Fruit fly (Drosophila melanogaster) whole organism, embryonic: ENCODE data around the gene wls.

Experiments
- Abd-B ChIP-seq: fragments of 200-800 bp; sonication (Bioruptor generic); optimal IDR thresholded peaks from 2 replicates; lab custom pipeline; 2018; ENCODE audit warnings: missing biosample characterization, mild to moderate bottlenecking, missing genetic modification characterization, moderate library complexity
- Adf1 ChIP-seq: fragments of 200-800 bp; sonication (Bioruptor generic); IDR thresholded peaks from 2 replicates; pipeline ENCODE4 v1.3.6; 2022; ENCODE audit warnings: missing biosample characterization, missing genetic modification characterization
- Aef1 ChIP-seq: fragments of 200-800 bp; sonication (Bioruptor generic); IDR thresholded peaks from 3 replicates; pipeline ENCODE4 v1.3.6; 2022; ENCODE audit warnings: missing biosample characterization, missing genetic modification characterization
- Atf-2 ChIP-seq: fragments of 200-800 bp; sonication (Bioruptor generic); optimal IDR thresholded peaks from 2 replicates; lab custom pipeline; 2016; ENCODE audit warnings: missing biosample characterization, missing genetic modification characterization
- Blimp-1 ChIP-seq: fragments of 200-800 bp; sonication (Bioruptor generic); optimal IDR thresholded peaks from 3 replicates; lab custom pipeline; 2018; ENCODE audit warnings: missing biosample characterization, missing genetic modification characterization, mild to moderate bottlenecking, moderate library complexity, missing genetic modification reagents
- CG10366 ChIP-seq: fragments of 200-800 bp; sonication (Bioruptor generic); IDR thresholded peaks from 2 replicates; pipeline ENCODE4 v1.3.6; 2022; ENCODE audit warnings: missing biosample characterization, missing genetic modification characterization
- CG11504 ChIP-seq: fragments of 200-800 bp; sonication (Bioruptor generic); optimal IDR thresholded peaks from 3 replicates; lab custom pipeline; 2019; ENCODE audit warnings: missing biosample characterization, mild to moderate bottlenecking, missing genetic modification characterization, moderate library complexity
- CG11723 ChIP-seq: fragments of 200-800 bp; sonication (Bioruptor generic); optimal IDR thresholded peaks from 2 replicates; lab custom pipeline; 2017; ENCODE audit warnings: missing biosample characterization, mild to moderate bottlenecking, missing genetic modification characterization
- CG13287 ChIP-seq: fragments of 200-800 bp; sonication (Bioruptor generic); IDR thresholded peaks from 2 replicates; pipeline ENCODE4 v1.3.6; 2022; ENCODE audit warnings: missing biosample characterization, missing genetic modification characterization; ENCODE audit not compliant: partially characterized antibody
- CG14050 ChIP-seq: fragments of 200-800 bp; sonication (Bioruptor generic); IDR thresholded peaks from 3 replicates; pipeline ENCODE4 v1.3.6; 2022; ENCODE audit warnings: missing biosample characterization, missing genetic modification characterization
- CG15011 ChIP-seq: fragments of 200-800 bp; sonication (Bioruptor generic); optimal IDR thresholded peaks from 3 replicates; lab custom pipeline; 2018; ENCODE audit warnings: missing biosample characterization, mild to moderate bottlenecking, missing genetic modification characterization
- CG1603 ChIP-seq: fragments of 200-800 bp; sonication (Bioruptor generic); optimal IDR thresholded peaks from 2 replicates; lab custom pipeline; 2019; ENCODE audit warnings: missing biosample characterization, mild to moderate bottlenecking, missing genetic modification characterization, moderate library complexity
- CG18476 ChIP-seq: fragments of 200-800 bp; sonication (Bioruptor generic); optimal IDR thresholded peaks from 2 replicates; lab custom pipeline; 2016; ENCODE audit warnings: missing biosample characterization, mild to moderate bottlenecking, missing genetic modification characterization
- CG2202 ChIP-seq: fragments of 200-800 bp; sonication (Bioruptor generic); optimal IDR thresholded peaks from 2 replicates; lab custom pipeline; 2018; ENCODE audit warnings: missing biosample characterization, mild to moderate bottlenecking, missing genetic modification characterization
- CG2875 ChIP-seq: fragments of 200-800 bp; sonication (Bioruptor generic); optimal IDR thresholded peaks from 2 replicates; lab custom pipeline; 2017; ENCODE audit warnings: missing biosample characterization, mild to moderate bottlenecking, missing genetic modification characterization, missing genetic modification reagents
- CG30403 ChIP-seq: fragments of 200-800 bp; sonication (Bioruptor generic); optimal IDR thresholded peaks from 3 replicates; lab custom pipeline; 2016; ENCODE audit warnings: missing biosample characterization, missing genetic modification characterization
- CG4424 ChIP-seq: fragments of 200-800 bp; sonication (Bioruptor generic); optimal IDR thresholded peaks from 3 replicates; lab custom pipeline; 2016; ENCODE audit warnings: missing biosample characterization, missing genetic modification characterization
- CG6254 ChIP-seq: fragments of 200-800 bp; sonication (Bioruptor generic); optimal IDR thresholded peaks from 3 replicates; lab custom pipeline; 2017; ENCODE audit warnings: mild to moderate bottlenecking, missing biosample characterization, missing genetic modification reagents, missing genetic modification characterization
- CG6654 ChIP-seq: fragments of 200-800 bp; sonication (Bioruptor generic); optimal IDR thresholded peaks from 2 replicates; lab custom pipeline; 2017; ENCODE audit warnings: missing biosample characterization, mild to moderate bottlenecking, missing genetic modification characterization
- CG9876 ChIP-seq: fragments of 200-800 bp; sonication (Bioruptor generic); optimal IDR thresholded peaks from 2 replicates; lab custom pipeline; 2016; ENCODE audit warnings: missing biosample characterization, missing genetic modification characterization
- CHES-1-like ChIP-seq: fragments of 200-800 bp; sonication (Bioruptor generic); optimal IDR thresholded peaks from 2 replicates; lab custom pipeline; 2016; ENCODE audit warnings: missing biosample characterization, missing genetic modification characterization
- CTCF ChIP-seq: fragments of 200-800 bp; sonication (Bioruptor generic); optimal IDR thresholded peaks from 2 replicates; lab custom pipeline; 2017; ENCODE audit warnings: missing biosample characterization, mild to moderate bottlenecking, missing genetic modification characterization, moderate library complexity
- Fer3 ChIP-seq: fragments of 200-800 bp; sonication (Bioruptor generic); optimal IDR thresholded peaks from 2 replicates; lab custom pipeline; 2018; ENCODE audit warnings: missing biosample characterization, mild to moderate bottlenecking, missing genetic modification characterization, moderate library complexity
- Hand ChIP-seq: fragments of 200-800 bp; sonication (Bioruptor generic); optimal IDR thresholded peaks from 2 replicates; lab custom pipeline; 2017; ENCODE audit warnings: mild to moderate bottlenecking, missing biosample characterization, missing genetic modification reagents, missing genetic modification characterization
- Hmr ChIP-seq: fragments of 200-800 bp; sonication (Bioruptor generic); optimal IDR thresholded peaks from 3 replicates; lab custom pipeline; 2017; ENCODE audit warnings: mild to moderate bottlenecking, missing biosample characterization, missing genetic modification reagents, missing genetic modification characterization
- MBD-R2 ChIP-seq: fragments of 200-800 bp; sonication (Bioruptor generic); IDR thresholded peaks from 2 replicates; pipeline ENCODE4 v1.3.6; 2022; ENCODE audit warnings: missing biosample characterization, missing genetic modification characterization
- Mes4 ChIP-seq: fragments of 200-800 bp; sonication (Bioruptor generic); optimal IDR thresholded peaks from 2 replicates; lab custom pipeline; 2016; ENCODE audit warnings: missing biosample characterization, missing genetic modification characterization
- Nf-YA ChIP-seq: fragments of 200-800 bp; sonication (Bioruptor generic); IDR thresholded peaks from 2 replicates; pipeline ENCODE4 v1.3.6; 2022; ENCODE audit warnings: missing biosample characterization, missing genetic modification characterization
- Poxn ChIP-seq: fragments of 200-800 bp; sonication (Bioruptor generic); IDR thresholded peaks from 2 replicates; pipeline ENCODE4 v1.3.6; 2022; ENCODE audit warnings: missing biosample characterization, missing genetic modification characterization
- Xbp1 ChIP-seq: fragments of 200-800 bp; sonication (Bioruptor generic); optimal IDR thresholded peaks from 3 replicates; lab custom pipeline; 2016; ENCODE audit warnings: missing biosample characterization, mild to moderate bottlenecking, missing genetic modification characterization
- ato ChIP-seq: fragments of 200-800 bp; sonication (Bioruptor generic); IDR thresholded peaks from 2 replicates; pipeline ENCODE4 v1.3.6; 2022; ENCODE audit warnings: missing biosample characterization, missing genetic modification characterization; ENCODE audit not compliant: partially characterized antibody
- bcd ChIP-seq: fragments of 200-800 bp; sonication (Bioruptor generic); optimal IDR thresholded peaks from 2 replicates; lab custom pipeline; 2017; ENCODE audit warnings: missing biosample characterization, mild to moderate bottlenecking, missing genetic modification characterization
- bigmax ChIP-seq: fragments of 200-800 bp; sonication (Bioruptor generic); optimal IDR thresholded peaks from 2 replicates; lab custom pipeline; 2018; ENCODE audit warnings: missing biosample characterization, mild to moderate bottlenecking, missing genetic modification characterization
- chn ChIP-seq: fragments of 200-800 bp; sonication (Bioruptor generic); optimal IDR thresholded peaks from 2 replicates; lab custom pipeline; 2016; ENCODE audit warnings: missing biosample characterization, missing genetic modification characterization
- da ChIP-seq: fragments of 200-800 bp; sonication (Bioruptor generic); optimal IDR thresholded peaks from 2 replicates; lab custom pipeline; 2016; ENCODE audit warnings: missing biosample characterization, missing genetic modification characterization
- fd96Cb ChIP-seq: fragments of 200-800 bp; sonication (Bioruptor generic); optimal IDR thresholded peaks from 2 replicates; lab custom pipeline; 2018; ENCODE audit warnings: missing biosample characterization, mild to moderate bottlenecking, missing genetic modification characterization, moderate library complexity
- insv ChIP-seq, 2 experiments: fragments of 200-800 bp; sonication (Bioruptor generic); optimal IDR thresholded peaks; 3 replicates each; lab custom pipeline; 2016 to 2018; ENCODE audit warnings: missing biosample characterization in 2 of 2, missing genetic modification characterization in 2 of 2
- jumu ChIP-seq: fragments of 200-800 bp; sonication (Bioruptor generic); optimal IDR thresholded peaks from 3 replicates; lab custom pipeline; 2016; ENCODE audit warnings: missing biosample characterization, missing genetic modification characterization
- knrl ChIP-seq: fragments of 200-800 bp; sonication (Bioruptor generic); IDR thresholded peaks from 3 replicates; pipeline ENCODE4 v1.3.6; 2022; ENCODE audit warnings: missing biosample characterization, missing genetic modification characterization; ENCODE audit not compliant: partially characterized antibody
- lola ChIP-seq, 3 experiments: fragments of >200 bp in 2 of 3; fragments of 200-800 bp in 1 of 3; sonication (Bioruptor generic) in 1 of 3; optimal IDR thresholded peaks; 2 replicates each; lab custom pipeline; 2017 to 2019; ENCODE audit warnings: missing biosample characterization in 3 of 3, missing genetic modification characterization in 3 of 3, mild to moderate bottlenecking in 1 of 3, moderate library complexity in 1 of 3
- nmo ChIP-seq: fragments of 200-800 bp; sonication (Bioruptor generic); optimal IDR thresholded peaks from 2 replicates; lab custom pipeline; 2018; ENCODE audit warnings: missing biosample characterization, mild to moderate bottlenecking, missing genetic modification characterization, moderate library complexity
- peb ChIP-seq: fragments of 200-800 bp; sonication (Bioruptor generic); IDR thresholded peaks from 2 replicates; pipeline ENCODE4 v1.3.6; 2022; ENCODE audit warnings: missing biosample characterization, missing genetic modification characterization
- phol ChIP-seq: fragments of 200-800 bp; sonication (Bioruptor generic); optimal IDR thresholded peaks from 3 replicates; lab custom pipeline; 2018; ENCODE audit warnings: missing biosample characterization, mild to moderate bottlenecking, missing genetic modification characterization, moderate library complexity
- pzg ChIP-seq: fragments of 200-800 bp; sonication (Bioruptor generic); optimal IDR thresholded peaks from 3 replicates; lab custom pipeline; 2018; ENCODE audit warnings: missing biosample characterization, mild to moderate bottlenecking, missing genetic modification characterization, moderate library complexity
- ranshi ChIP-seq: fragments of 200-800 bp; sonication (Bioruptor generic); IDR thresholded peaks from 2 replicates; pipeline ENCODE4 v1.3.6; 2022; ENCODE audit warnings: missing biosample characterization, missing genetic modification characterization
- schlank ChIP-seq: fragments of 200-800 bp; sonication (Bioruptor generic); optimal IDR thresholded peaks from 2 replicates; lab custom pipeline; 2018; ENCODE audit warnings: missing biosample characterization, mild to moderate bottlenecking, missing genetic modification characterization
- sqz ChIP-seq: fragments of 200-800 bp; sonication (Bioruptor generic); optimal IDR thresholded peaks from 3 replicates; lab custom pipeline; 2018; ENCODE audit warnings: missing biosample characterization, mild to moderate bottlenecking, missing genetic modification characterization
- stwl ChIP-seq: fragments of 200-800 bp; sonication (Bioruptor generic); optimal IDR thresholded peaks from 3 replicates; lab custom pipeline; 2018; ENCODE audit warnings: missing biosample characterization, mild to moderate bottlenecking, missing genetic modification characterization, moderate library complexity
- ttk ChIP-seq: fragments of 200-800 bp; sonication (Bioruptor generic); IDR thresholded peaks from 2 replicates; pipeline ENCODE4 v2.1.2; 2022; ENCODE audit warnings: missing biosample characterization, missing genetic modification characterization
- z ChIP-seq: fragments of 200-800 bp; sonication (Bioruptor generic); IDR thresholded peaks from 3 replicates; pipeline ENCODE4 v1.3.6; 2022; ENCODE audit warnings: missing biosample characterization, missing genetic modification characterization

The wls gene

DNA sequence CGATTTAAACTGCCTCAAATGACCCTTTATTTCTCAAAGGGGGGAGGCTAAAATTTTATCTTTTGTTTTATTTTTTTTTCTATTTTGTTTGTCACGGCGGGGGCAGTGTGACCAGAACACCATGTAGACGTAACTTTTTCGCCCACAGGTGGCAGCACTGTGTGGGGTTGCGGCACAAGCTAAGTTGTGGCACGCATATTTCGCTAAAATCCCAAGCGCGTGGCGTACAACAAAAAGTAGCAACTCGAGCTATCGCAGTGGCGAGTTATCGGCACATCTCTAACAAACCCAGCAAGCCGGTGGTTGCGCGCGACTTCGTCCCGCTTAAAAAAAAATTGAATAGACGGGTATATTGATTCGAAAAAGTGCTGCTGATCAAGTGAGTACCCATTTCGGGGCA is 46.3 kb downstream of the wls start, which contains the start of the genes Ufd1 and NaPi-III (continued):
- TF ChIP-seq Abd-B (GFP tag; lab: Kevin White, UChicago) (peak; percentile 42), Atf-2 (no peak), Poxn (GFP tag; lab: Robert Waterston, UW) (no peak), CG6254 (GFP tag; lab: Kevin White, UChicago) (no peak), Nf-YA (GFP tag; lab: Robert Waterston, UW) (no peak), insv (GFP tag; optimal IDR thresholded peaks at IDR 0.05; lab: Kevin White, UChicago) (peak in 1 of 2 experiments; percentile 72), stwl (tag; lab: Kevin White, UChicago) (peak; percentile 83), CG9876 (GFP tag; lab: Kevin White, UChicago) (peak; percentile 47), CG4424 (GFP tag; lab: Kevin White, UChicago) (no peak), da (GFP tag; lab: Kevin White, UChicago) (peak; percentile 39), CTCF (GFP tag; lab: Kevin White, UChicago) (peak; percentile 92), z (no peak), fd96Cb (no peak), phol (peak; percentile 59), CG14050 (GFP tag; lab: Robert Waterston, UW) (no peak), jumu (GFP tag; lab: Kevin White, UChicago) (peak; percentile 79), Fer3 (tag; lab: Kevin White, UChicago) (no peak), sqz (GFP tag; lab: Kevin White, UChicago) (peak; percentile 88), peb (GFP tag; lab: Robert Waterston, UW) (no peak), CG6654 (no peak), chn (GFP tag; lab: Kevin White, UChicago) (peak; percentile 40), Adf1 (GFP tag; lab: Robert Waterston, UW) (0 out of 2 replicates have a peak, but pooled peaks have one; percentile 11), ttk (no peak)
- TF ChIP-seq, all 482 proteins: peak for 212

DNA sequence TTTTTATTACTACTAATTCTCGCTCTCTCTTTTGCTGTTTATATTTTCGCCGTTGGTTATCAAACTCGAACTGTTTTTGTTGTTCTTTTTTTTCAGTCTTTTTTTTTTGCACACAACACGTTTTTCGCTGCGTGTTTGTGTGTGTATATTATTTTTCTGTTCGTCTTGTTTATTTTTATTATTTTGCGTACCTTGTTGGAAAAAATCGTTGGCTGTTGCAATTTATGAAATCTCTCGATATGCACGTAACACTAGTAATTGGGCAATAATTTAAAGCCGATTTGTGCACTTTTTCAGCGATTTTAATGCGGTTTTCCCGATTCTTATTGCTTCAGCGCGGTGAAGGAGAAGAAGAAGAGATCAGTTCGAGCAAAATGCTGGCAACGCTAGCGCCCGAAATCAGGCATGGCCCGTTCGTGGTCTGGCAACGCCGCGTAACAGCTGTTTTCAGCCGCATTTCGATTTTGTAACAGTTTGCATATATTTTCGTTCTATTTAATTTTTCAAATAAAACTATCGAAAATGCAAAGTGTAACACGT is 48.9 kb downstream of the wls start, which contains the start of the genes FoxK and mRpL2:
Gene FoxK, minus strand, starts transcription at position 365 of the 540 bp plus-strand sequence.
Gene mRpL2, plus strand, starts transcription at position 429 of the 540 bp plus-strand sequence.
- no peak for TF ChIP-seq CG11723 (GFP tag; lab: Kevin White, UChicago)
- no peak for TF ChIP-seq CG15011 (GFP tag; lab: Kevin White, UChicago)
- TF ChIP-seq bigmax (GFP tag; lab: Kevin White, UChicago): no peak
- TF ChIP-seq CG13287 (GFP tag; lab: Robert Waterston, UW): peak; percentile 57; the same call in 1 of the 2 replicates
- no peak for TF ChIP-seq ranshi (GFP tag; lab: Robert Waterston, UW)
- TF ChIP-seq Aef1: no peak
- peak; percentile 89 for TF ChIP-seq MBD-R2 (GFP tag; lab: Robert Waterston, UW)
- no peak for TF ChIP-seq CG30403 (GFP tag; lab: Kevin White, UChicago)
- 0 out of 3 replicates have a peak, but pooled peaks have one; percentile 27 for TF ChIP-seq knrl
- TF ChIP-seq CG6654: no peak
- peak; percentile 13 for TF ChIP-seq Xbp1 (GFP tag; lab: Kevin White, UChicago)
- no peak for TF ChIP-seq Hand (GFP tag; lab: Kevin White, UChicago)
- no peak for TF ChIP-seq schlank
- no peak for TF ChIP-seq CG2875 (GFP tag; lab: Kevin White, UChicago)
- TF ChIP-seq CG1603 (tag; lab: Kevin White, UChicago): peak; percentile 71
- no peak for TF ChIP-seq CG18476 (GFP tag; lab: Kevin White, UChicago)
- TF ChIP-seq CHES-1-like (GFP tag; lab: Kevin White, UChicago): peak; percentile 40
- no peak for TF ChIP-seq lola (GFP tag; optimal IDR thresholded peaks at IDR 0.05; lab: Kevin White, UChicago)
- TF ChIP-seq bcd (GFP tag; lab: Kevin White, UChicago): no peak
- peak; percentile 2 for TF ChIP-seq CG11504
- no peak for TF ChIP-seq Mes4 (GFP tag; lab: Kevin White, UChicago)
- no peak for TF ChIP-seq CG2202 (tag; lab: Kevin White, UChicago)
- peak; percentile 82 for TF ChIP-seq pzg
- no peak for TF ChIP-seq Blimp-1 (GFP tag; lab: Kevin White, UChicago)
- no peak for TF ChIP-seq ato (GFP tag; lab: Robert Waterston, UW)
- peak; percentile 19 for TF ChIP-seq nmo (GFP tag; lab: Kevin White, UChicago)
- peak; percentile 4 for TF ChIP-seq Hmr (GFP tag; lab: Kevin White, UChicago)
- TF ChIP-seq CG10366 (GFP tag; lab: Robert Waterston, UW): no peak
- TF ChIP-seq CG9876 (GFP tag; lab: Kevin White, UChicago): no peak
